Worm (Caenorhabditis elegans) whole organism, midembryonic: Measurements from ENCODE around the gene W02H5.8.

Experiments used
- T22C8.4 ChIP-seq: fragments of 200-800 bp; sonication (Bioruptor generic); IDR thresholded peaks from 2 replicates; pipeline ENCODE4 v1.3.6; 2022; ENCODE audit warnings: missing genetic modification characterization, missing compliant biosample characterization
- cog-1 ChIP-seq: sonication (generic microtip); optimal IDR thresholded peaks from 2 replicates; lab custom pipeline; 2016; ENCODE audit warnings: missing genetic modification characterization, missing compliant biosample characterization
- flt-1 ChIP-seq: fragments of 200-800 bp; sonication (Bioruptor generic); IDR thresholded peaks from 2 replicates; pipeline ENCODE4 v1.3.6; 2022; ENCODE audit warnings: missing genetic modification characterization, missing compliant biosample characterization
- klf-2 ChIP-seq: fragments of 200-800 bp; sonication (Bioruptor generic); conservative IDR thresholded peaks from 2 replicates; pipeline ENCODE4 v1.3.6; 2022; ENCODE audit warnings: missing genetic modification reagents, missing genetic modification characterization, missing compliant biosample characterization
- ref-1 ChIP-seq: fragments of 200-800 bp; sonication (Bioruptor generic); conservative IDR thresholded peaks from 2 replicates; pipeline ENCODE4 v1.3.6; 2022; ENCODE audit warnings: missing genetic modification reagents, missing genetic modification characterization, missing compliant biosample characterization
- ztf-29 ChIP-seq: fragments of 200-800 bp; sonication (Bioruptor generic); IDR thresholded peaks from 2 replicates; pipeline ENCODE4 v1.3.6; 2022; ENCODE audit warnings: missing genetic modification reagents, missing genetic modification characterization, missing compliant biosample characterization

- TF ChIP-seq cog-1 (tag; lab: Kevin White, UChicago) (no peak), klf-2 (GFP tag; lab: Robert Waterston, UW) (no peak), ref-1 (GFP tag; lab: Robert Waterston, UW) (no peak), T22C8.4 (GFP tag; lab: Robert Waterston, UW) (no peak), ztf-29 (GFP tag; lab: Robert Waterston, UW) (no peak), flt-1 (no peak)
Observed at ce11 chrV:2647222-2647796, 5.1 kb downstream of the W02H5.8 start.
